Fruit fly (Drosophila melanogaster) whole organism, adult: ENCODE results near the gene M1BP.

Experiments
- CG12768 ChIP-seq: fragments of 200-800 bp; sonication (Bioruptor generic); optimal IDR thresholded peaks from 2 replicates; lab custom pipeline; 2017; ENCODE audit warnings: missing biosample characterization, missing genetic modification characterization, mild to moderate bottlenecking, moderate library complexity, missing genetic modification reagents
- CG5204 ChIP-seq: fragments of 200-800 bp; sonication (Bioruptor generic); optimal IDR thresholded peaks from 2 replicates; lab custom pipeline; 2016; ENCODE audit warnings: missing biosample characterization, missing genetic modification characterization
- CG7101 ChIP-seq: fragments of 200-800 bp; sonication (Bioruptor generic); optimal IDR thresholded peaks from 2 replicates; lab custom pipeline; 2018; ENCODE audit warnings: missing biosample characterization, mild to moderate bottlenecking, missing genetic modification characterization, moderate library complexity
- Clk ChIP-seq: fragments of 200-800 bp; sonication (Bioruptor generic); optimal IDR thresholded peaks from 2 replicates; lab custom pipeline; 2017; ENCODE audit warnings: missing biosample characterization, missing genetic modification characterization
- Crg-1 ChIP-seq: fragments of 200-800 bp; sonication (Bioruptor generic); optimal IDR thresholded peaks from 2 replicates; lab custom pipeline; 2016; ENCODE audit warnings: missing biosample characterization, missing genetic modification characterization
- Mnt ChIP-seq: fragments of 200-800 bp; sonication (Bioruptor generic); optimal IDR thresholded peaks from 2 replicates; lab custom pipeline; 2016; ENCODE audit warnings: missing biosample characterization, mild to moderate bottlenecking, missing genetic modification characterization
- kay ChIP-seq: fragments of 200-800 bp; sonication (Bioruptor generic); peaks from one replicate; lab custom pipeline; 2016; ENCODE audit warnings: missing biosample characterization, missing genetic modification characterization, borderline replicate concordance
- ovo ChIP-seq: fragments of 200-800 bp; sonication (Bioruptor generic); optimal IDR thresholded peaks from 2 replicates; lab custom pipeline; 2016; ENCODE audit warnings: missing biosample characterization, missing genetic modification characterization
- tj ChIP-seq: fragments of 200-800 bp; sonication (Bioruptor generic); optimal IDR thresholded peaks from 3 replicates; lab custom pipeline; 2017; ENCODE audit warnings: missing biosample characterization, mild to moderate bottlenecking, missing genetic modification characterization, moderate library complexity
- toe ChIP-seq: fragments of 200-800 bp; sonication (Bioruptor generic); optimal IDR thresholded peaks from 2 replicates; lab custom pipeline; 2016; ENCODE audit warnings: missing biosample characterization, missing genetic modification characterization

DNA sequence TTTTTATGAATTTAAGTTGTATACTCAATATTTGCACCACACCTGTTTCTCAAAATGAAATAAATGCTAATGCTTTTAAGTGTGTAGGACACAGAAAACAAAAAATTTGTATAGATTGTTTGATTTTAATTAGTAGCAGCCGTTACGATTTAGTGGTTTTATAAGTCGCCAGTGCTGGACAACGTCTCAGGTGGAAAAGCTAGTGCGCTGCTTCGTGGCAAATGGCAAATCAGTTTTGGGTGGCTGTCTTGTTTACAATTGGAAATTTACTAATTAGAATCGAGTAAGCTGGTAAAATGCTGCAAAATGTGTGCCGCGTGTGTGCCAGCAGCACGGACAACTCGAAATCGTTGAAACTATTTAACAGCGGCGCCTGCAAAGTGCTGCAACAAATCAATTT, 4.9 kb downstream of the M1BP start, which contains the start of gene CG8159:
- peak; percentile 19 for TF ChIP-seq Mnt (GFP tag; lab: Kevin White, UChicago)
- no peak for TF ChIP-seq ovo (GFP tag; lab: Kevin White, UChicago)
- no peak for TF ChIP-seq Crg-1 (GFP tag; lab: Kevin White, UChicago)
- no peak for TF ChIP-seq Clk (GFP tag; lab: Kevin White, UChicago)
- TF ChIP-seq CG5204 (GFP tag; lab: Kevin White, UChicago): no peak
- no peak for TF ChIP-seq toe (GFP tag; lab: Kevin White, UChicago)
- TF ChIP-seq tj (GFP tag; lab: Kevin White, UChicago): no peak
- no peak for TF ChIP-seq kay
- peak; percentile 25 for TF ChIP-seq CG7101 (tag; lab: Kevin White, UChicago)
- no peak for TF ChIP-seq CG12768 (GFP tag; lab: Kevin White, UChicago)
